Fruit fly (Drosophila melanogaster) whole organism, pupa: Measurements from ENCODE around the gene ATPsynbeta.

Experiments used
- CG12605 ChIP-seq: fragments of 200-800 bp; sonication (Bioruptor generic); IDR thresholded peaks from 2 replicates; pipeline ENCODE4 v1.3.6; 2022; ENCODE audit warnings: missing biosample characterization, missing genetic modification characterization
- CG14655 ChIP-seq: fragments of 200-800 bp; sonication (Bioruptor generic); optimal IDR thresholded peaks from 3 replicates; lab custom pipeline; 2017; ENCODE audit warnings: mild to moderate bottlenecking, missing biosample characterization, missing genetic modification reagents, missing genetic modification characterization
- CG15710 ChIP-seq: fragments of 200-800 bp; sonication (Bioruptor generic); optimal IDR thresholded peaks from 2 replicates; lab custom pipeline; 2018; ENCODE audit warnings: missing biosample characterization, mild to moderate bottlenecking, missing genetic modification characterization, moderate library complexity
- D1 ChIP-seq: fragments of 200-800 bp; sonication (Bioruptor generic); optimal IDR thresholded peaks from 2 replicates; lab custom pipeline; 2018; ENCODE audit warnings: missing biosample characterization, mild to moderate bottlenecking, missing genetic modification characterization, moderate library complexity
- Pif1A ChIP-seq: fragments of 200-800 bp; sonication (Bioruptor generic); optimal IDR thresholded peaks from 3 replicates; lab custom pipeline; 2016; ENCODE audit warnings: missing biosample characterization, missing genetic modification characterization
- Snoo ChIP-seq: fragments of 200-800 bp; sonication (Bioruptor generic); optimal IDR thresholded peaks from 3 replicates; lab custom pipeline; 2017; ENCODE audit warnings: missing biosample characterization, mild to moderate bottlenecking, missing genetic modification characterization, inconsistent platforms

- no peak for TF ChIP-seq Snoo (tag; lab: Kevin White, UChicago)
- TF ChIP-seq CG15710 (tag; lab: Kevin White, UChicago) = no peak
- TF ChIP-seq CG14655 (GFP tag; lab: Kevin White, UChicago) = no peak
- TF ChIP-seq CG12605 = no peak
- TF ChIP-seq Pif1A (GFP tag; lab: Kevin White, UChicago) = no peak
- TF ChIP-seq D1 (tag; lab: Kevin White, UChicago) = no peak
These were observed 22.4 kb downstream of the ATPsynbeta start, which contains the start of gene CaMKII for dm6 chr4:1053653-1054163.
